Worm (Caenorhabditis elegans): ENCODE measurements around the gene cyp-13A10.

- no peak for TF ChIP-seq ama-1 (optimal IDR thresholded peaks at IDR 0.05)
- TF ChIP-seq flt-1 (GFP tag; IDR thresholded peaks at IDR 0.05), result no peak
- TF ChIP-seq sea-1 (GFP tag; conservative IDR thresholded peaks at IDR 0.05), result no peak
- TF ChIP-seq tbx-37 (GFP tag; conservative IDR thresholded peaks at IDR 0.05), result no peak
- no peak for TF ChIP-seq F13C5.2 (tag; optimal IDR thresholded peaks at IDR 0.05)
- TF ChIP-seq hnd-1 (tag; optimal IDR thresholded peaks at IDR 0.05), result no peak
Observed at ce11 chrII:9646928-9647838, 15.5 kb downstream of the cyp-13A10 start, which contains the start of gene sqv-8.

All from whole organism, early embryonic.